Fruit fly (Drosophila melanogaster) whole organism, prepupa: ENCODE measurements around the gene gdl-ORF39.

Experiments
- CG32006 ChIP-seq: fragments of 200-800 bp; sonication (Bioruptor generic); optimal IDR thresholded peaks from 3 replicates; lab custom pipeline; 2017; ENCODE audit warnings: missing biosample characterization, mild to moderate bottlenecking, missing genetic modification characterization
- CG9139 ChIP-seq: fragments of 200-800 bp; sonication (Bioruptor generic); optimal IDR thresholded peaks from 3 replicates; lab custom pipeline; 2017; ENCODE audit warnings: missing biosample characterization, mild to moderate bottlenecking, missing genetic modification characterization

DNA sequence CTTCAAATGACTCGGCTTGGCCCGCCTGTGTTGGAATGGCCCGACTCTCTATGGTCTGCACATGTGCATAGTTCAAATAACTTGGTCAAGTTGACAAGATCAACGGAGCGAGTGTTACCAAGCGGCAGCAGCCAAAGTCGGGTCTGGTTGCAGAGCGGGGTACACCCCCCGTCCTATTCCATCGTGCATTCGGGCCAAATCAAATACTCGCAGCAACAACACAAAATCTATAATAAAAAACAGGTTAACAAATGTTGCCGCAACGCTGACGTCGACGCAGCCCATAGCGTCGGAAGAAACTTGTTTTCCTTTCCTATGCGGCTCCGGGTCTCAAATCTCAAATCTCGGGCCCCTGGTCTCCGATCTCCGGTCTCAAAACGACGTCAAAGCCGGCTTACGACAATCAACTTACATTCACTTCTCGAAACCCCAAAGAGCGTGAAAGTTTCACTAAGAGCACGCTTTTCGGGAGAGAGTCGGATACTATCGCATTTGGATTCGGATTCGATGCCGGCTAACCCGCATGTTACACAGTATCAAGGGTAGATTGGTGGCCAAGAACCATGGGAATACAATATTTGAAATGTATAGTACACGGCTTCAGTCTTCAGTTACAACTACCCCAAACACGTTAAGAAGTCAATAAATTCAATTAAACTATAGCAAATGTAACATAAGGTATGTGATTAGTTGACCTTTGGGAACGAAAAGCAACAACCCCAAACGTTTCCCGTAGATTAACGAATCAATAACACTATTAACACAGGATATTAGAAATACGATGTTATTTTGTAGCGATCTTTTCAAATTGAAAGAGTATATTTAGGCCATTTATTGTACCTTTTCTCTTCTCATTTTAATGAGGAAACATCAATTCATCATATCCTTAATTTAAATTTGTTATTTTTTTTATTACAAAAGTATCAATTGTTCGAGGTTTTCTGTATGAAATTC, 25.3 kb downstream of the gdl-ORF39 start:
- TF ChIP-seq CG32006 = peak; percentile 90
- peak; percentile 51 for TF ChIP-seq CG9139 (GFP tag; lab: Kevin White, UChicago)
